Worm (Caenorhabditis elegans): ENCODE data around the gene F38A1.6.

ce11 chrIV:1209813-1210212, 41.8 kb upstream of the F38A1.6 start:
- TF ChIP-seq ztf-11 (tag; optimal IDR thresholded peaks at IDR 0.05) (no peak), unc-62 (GFP tag; optimal IDR thresholded peaks at IDR 0.05) (no peak), fos-1 (tag; optimal IDR thresholded peaks at IDR 0.05) (no peak), egl-27 (tag; optimal IDR thresholded peaks at IDR 0.05) (no peak), nhr-23 (tag; optimal IDR thresholded peaks at IDR 0.05) (no peak), lin-39 (tag; optimal IDR thresholded peaks at IDR 0.05) (no peak), nhr-77 (tag; optimal IDR thresholded peaks at IDR 0.05) (no peak), unc-39 (tag; optimal IDR thresholded peaks at IDR 0.05) (no peak), pha-4 (tag; optimal IDR thresholded peaks at IDR 0.05) (no peak), nfya-1 (tag; optimal IDR thresholded peaks at IDR 0.05; ENCODE audit: insufficient read depth) (no peak), ama-1 (optimal IDR thresholded peaks at IDR 0.05) (no peak), snpc-4 (tag; optimal IDR thresholded peaks at IDR 0.05) (no peak), nhr-25 (tag; optimal IDR thresholded peaks at IDR 0.05) (no peak), nhr-12 (tag; optimal IDR thresholded peaks at IDR 0.05) (no peak)

Data from whole organism, L3 larva.